Worm (Caenorhabditis elegans) whole organism, young adult: Measurements from ENCODE around the gene M116.5.

ENCODE experiments used
- T07F8.4 ChIP-seq: sonication (generic microtip); optimal IDR thresholded peaks from 2 replicates; lab custom pipeline; 2016; ENCODE audit warnings: mild to moderate bottlenecking, missing genetic modification characterization, moderate library complexity, missing compliant biosample characterization
- tbp1 ChIP-seq: fragments of 200-800 bp; sonication (Bioruptor generic); optimal IDR thresholded peaks from 2 replicates; lab custom pipeline; 2018; ENCODE audit warnings: mild to moderate bottlenecking, missing genetic modification characterization, missing compliant biosample characterization

DNA sequence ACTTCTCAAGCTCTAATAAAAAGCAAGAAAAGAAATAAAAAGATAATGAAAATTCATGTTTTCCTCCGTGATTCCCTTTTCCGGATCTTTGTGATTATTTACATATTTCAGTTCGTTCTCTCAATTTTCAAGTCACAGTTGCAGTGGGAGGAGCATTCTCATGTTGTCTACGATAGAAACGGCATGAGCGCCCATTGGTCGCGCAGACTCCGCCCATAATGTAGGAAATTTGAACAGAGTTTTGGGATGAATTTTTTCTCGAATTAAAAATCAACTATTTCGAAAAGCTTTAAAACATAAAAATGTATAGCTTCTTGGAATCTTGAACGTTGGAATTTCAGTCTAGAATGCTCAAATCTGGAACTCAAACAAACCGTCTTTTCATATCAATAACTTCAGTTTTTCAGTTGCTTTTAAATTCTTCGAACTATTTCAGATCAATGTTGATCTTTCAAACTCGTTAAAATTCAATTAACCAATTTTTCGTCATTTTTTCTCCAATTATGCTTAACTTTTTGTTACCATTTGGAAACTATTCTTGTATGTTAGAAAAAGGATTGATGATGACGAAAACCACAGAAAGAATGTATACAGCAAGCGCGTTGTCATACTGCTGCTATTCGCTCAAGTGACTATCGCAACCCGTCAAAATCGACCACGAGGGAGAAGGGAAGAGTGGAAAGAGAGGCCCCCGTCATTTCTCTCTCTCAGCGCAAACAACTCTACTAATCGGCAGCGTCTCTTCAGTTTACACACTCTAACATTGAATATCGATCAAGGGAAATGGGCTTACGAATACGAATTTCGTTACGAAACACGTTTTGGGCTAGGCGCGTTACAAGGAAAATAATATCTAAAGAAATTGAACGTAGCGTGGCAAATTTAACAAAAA lies 11.0 kb upstream of the M116.5 start:
- peak; percentile 54 for TF ChIP-seq tbp1 (GFP tag; lab: Kevin White, UChicago)
- TF ChIP-seq T07F8.4, result no peak
